Fruit fly (Drosophila melanogaster) whole organism, embryonic: ENCODE results near the gene Ldaf1.
A peak's percentile ranks its signal among the peaks of the same experiment; 100 is the strongest.

ENCODE experiments used
- Asciz ChIP-seq: fragments of 200-800 bp; sonication (Bioruptor generic); optimal IDR thresholded peaks from 2 replicates; lab custom pipeline; 2017; ENCODE audit warnings: missing biosample characterization, mild to moderate bottlenecking, missing genetic modification characterization, missing genetic modification reagents
- CG10979 ChIP-seq: fragments of 200-800 bp; sonication (Bioruptor generic); optimal IDR thresholded peaks from 2 replicates; lab custom pipeline; 2018; ENCODE audit warnings: missing biosample characterization, mild to moderate bottlenecking, missing genetic modification characterization, moderate library complexity
- CG11085 ChIP-seq: fragments of 200-800 bp; sonication (Bioruptor generic); IDR thresholded peaks from 2 replicates; pipeline ENCODE4 v1.3.6; 2022; ENCODE audit warnings: missing biosample characterization, missing genetic modification characterization
- CG11723 ChIP-seq: fragments of 200-800 bp; sonication (Bioruptor generic); optimal IDR thresholded peaks from 2 replicates; lab custom pipeline; 2017; ENCODE audit warnings: missing biosample characterization, mild to moderate bottlenecking, missing genetic modification characterization
- CG12104 ChIP-seq: fragments of 200-800 bp; sonication (Bioruptor generic); optimal IDR thresholded peaks from 3 replicates; lab custom pipeline; 2016; ENCODE audit warnings: missing biosample characterization, missing genetic modification characterization
- CG12659 ChIP-seq: fragments of 200-800 bp; sonication (Bioruptor generic); optimal IDR thresholded peaks from 3 replicates; lab custom pipeline; 2017; ENCODE audit warnings: mild to moderate bottlenecking, missing biosample characterization, missing genetic modification reagents, missing genetic modification characterization
- CG13287 ChIP-seq: fragments of 200-800 bp; sonication (Bioruptor generic); IDR thresholded peaks from 2 replicates; pipeline ENCODE4 v1.3.6; 2022; ENCODE audit warnings: missing biosample characterization, missing genetic modification characterization; ENCODE audit not compliant: partially characterized antibody
- CG15479 ChIP-seq: fragments of 200-800 bp; sonication (Bioruptor generic); optimal IDR thresholded peaks from 3 replicates; lab custom pipeline; 2019; ENCODE audit warnings: missing biosample characterization, mild to moderate bottlenecking, missing genetic modification characterization, moderate library complexity
- CG1647 ChIP-seq: fragments of 200-800 bp; sonication (Bioruptor generic); optimal IDR thresholded peaks from 3 replicates; lab custom pipeline; 2016; ENCODE audit warnings: missing biosample characterization, missing genetic modification characterization
- CG16813 ChIP-seq: fragments of 200-800 bp; sonication (Bioruptor generic); IDR thresholded peaks from 3 replicates; pipeline ENCODE4 v1.3.6; 2022; ENCODE audit warnings: missing biosample characterization, missing genetic modification characterization; ENCODE audit not compliant: partially characterized antibody
- CG17186 ChIP-seq: fragments of 200-800 bp; sonication (Bioruptor generic); optimal IDR thresholded peaks from 3 replicates; lab custom pipeline; 2017; ENCODE audit warnings: missing biosample characterization, missing genetic modification reagents, missing genetic modification characterization
- CG17359 ChIP-seq: fragments of 200-800 bp; sonication (Bioruptor generic); optimal IDR thresholded peaks from 3 replicates; lab custom pipeline; 2018; ENCODE audit warnings: missing biosample characterization, mild to moderate bottlenecking, missing genetic modification characterization, moderate library complexity
- CG17385 ChIP-seq: fragments of 200-800 bp; sonication (Bioruptor generic); optimal IDR thresholded peaks from 3 replicates; lab custom pipeline; 2018; ENCODE audit warnings: missing biosample characterization, mild to moderate bottlenecking, missing genetic modification characterization
- CG2116 ChIP-seq: fragments of 200-800 bp; sonication (Bioruptor generic); optimal IDR thresholded peaks from 3 replicates; lab custom pipeline; 2018; ENCODE audit warnings: missing biosample characterization, mild to moderate bottlenecking, missing genetic modification characterization
- CG2120 ChIP-seq: fragments of 200-800 bp; sonication (Bioruptor generic); optimal IDR thresholded peaks from 3 replicates; lab custom pipeline; 2016; ENCODE audit warnings: missing biosample characterization, missing genetic modification characterization
- CG30431 ChIP-seq: fragments of 200-800 bp; sonication (Bioruptor generic); optimal IDR thresholded peaks from 2 replicates; lab custom pipeline; 2017; ENCODE audit warnings: missing biosample characterization, missing genetic modification characterization
- CG32532 ChIP-seq: fragments of 200-800 bp; sonication (Bioruptor generic); IDR thresholded peaks from 2 replicates; pipeline ENCODE4 v1.3.6; 2022; ENCODE audit warnings: missing biosample characterization, missing genetic modification characterization
- CG3281 ChIP-seq: fragments of 200-800 bp; sonication (Bioruptor generic); optimal IDR thresholded peaks from 3 replicates; lab custom pipeline; 2017; ENCODE audit warnings: missing biosample characterization, mild to moderate bottlenecking, missing genetic modification characterization
- CG4360 ChIP-seq: fragments of 200-800 bp; sonication (Bioruptor generic); IDR thresholded peaks from 2 replicates; pipeline ENCODE4 v1.3.6; 2022; ENCODE audit warnings: missing biosample characterization, missing genetic modification characterization
- CG4707 ChIP-seq: fragments of 200-800 bp; sonication (Bioruptor generic); optimal IDR thresholded peaks from 2 replicates; lab custom pipeline; 2018; ENCODE audit warnings: missing biosample characterization, mild to moderate bottlenecking, missing genetic modification characterization, moderate library complexity
- CG4730 ChIP-seq: fragments of 200-800 bp; sonication (Bioruptor generic); IDR thresholded peaks from 2 replicates; pipeline ENCODE4 v1.3.6; 2022; ENCODE audit warnings: missing biosample characterization, missing genetic modification characterization
- CG6654 ChIP-seq: fragments of 200-800 bp; sonication (Bioruptor generic); optimal IDR thresholded peaks from 2 replicates; lab custom pipeline; 2017; ENCODE audit warnings: missing biosample characterization, mild to moderate bottlenecking, missing genetic modification characterization
- CG6683 ChIP-seq: fragments of 200-800 bp; sonication (Bioruptor generic); optimal IDR thresholded peaks from 2 replicates; lab custom pipeline; 2017; ENCODE audit warnings: missing biosample characterization, mild to moderate bottlenecking, missing genetic modification characterization, missing genetic modification reagents
- CG8089 ChIP-seq: fragments of 200-800 bp; sonication (Bioruptor generic); optimal IDR thresholded peaks from 3 replicates; lab custom pipeline; 2016; ENCODE audit warnings: missing biosample characterization, missing genetic modification characterization
- Gsc ChIP-seq: fragments of 200-800 bp; sonication (Bioruptor generic); IDR thresholded peaks from 2 replicates; pipeline ENCODE4 v1.3.6; 2022; ENCODE audit warnings: missing biosample characterization, missing genetic modification characterization
- Hey ChIP-seq: fragments of 200-800 bp; sonication (Bioruptor generic); optimal IDR thresholded peaks from 3 replicates; lab custom pipeline; 2018; ENCODE audit warnings: missing biosample characterization, mild to moderate bottlenecking, missing genetic modification characterization
- HmgD ChIP-seq: fragments of 200-800 bp; sonication (Bioruptor generic); optimal IDR thresholded peaks from 3 replicates; lab custom pipeline; 2016; ENCODE audit warnings: missing biosample characterization, missing genetic modification characterization
- Kr ChIP-seq: fragments of 200-800 bp; sonication (Bioruptor generic); optimal IDR thresholded peaks from 2 replicates; lab custom pipeline; 2017; ENCODE audit warnings: missing biosample characterization, mild to moderate bottlenecking, missing genetic modification characterization
- MESR4 ChIP-seq: fragments of 200-800 bp; sonication (Bioruptor generic); optimal IDR thresholded peaks from 2 replicates; lab custom pipeline; 2018; ENCODE audit warnings: missing biosample characterization, mild to moderate bottlenecking, missing genetic modification characterization, moderate library complexity
- Mad ChIP-seq: fragments of 200-800 bp; sonication (Bioruptor generic); optimal IDR thresholded peaks from 2 replicates; lab custom pipeline; 2016; ENCODE audit warnings: missing biosample characterization, missing genetic modification characterization
- Med ChIP-seq: fragments of 200-800 bp; sonication (Bioruptor generic); peaks from one replicate; lab custom pipeline; 2016; ENCODE audit warnings: missing biosample characterization, missing genetic modification characterization, mild to moderate bottlenecking, inconsistent platforms, moderate library complexity
- Sox100B ChIP-seq: fragments of 200-800 bp; sonication (Bioruptor generic); optimal IDR thresholded peaks from 3 replicates; lab custom pipeline; 2018; ENCODE audit warnings: missing biosample characterization, mild to moderate bottlenecking, missing genetic modification characterization
- Trl ChIP-seq, 3 experiments: fragments of >200 bp in 2 of 3; fragments of 200-800 bp in 1 of 3; sonication (Bioruptor generic) in 1 of 3; optimal IDR thresholded peaks; 2 replicates in 1 of 3; 3 replicates in 2 of 3; lab custom pipeline; 2016 to 2017; ENCODE audit warnings: missing biosample characterization in 1 of 3, missing genetic modification characterization in 1 of 3
- croc ChIP-seq: fragments of 200-800 bp; sonication (Bioruptor generic); conservative IDR thresholded peaks from 3 replicates; pipeline ENCODE4 v1.3.6; 2022; ENCODE audit warnings: missing biosample characterization, missing genetic modification characterization
- ewg ChIP-seq: fragments of 200-800 bp; sonication (Bioruptor generic); optimal IDR thresholded peaks from 3 replicates; lab custom pipeline; 2017; ENCODE audit warnings: mild to moderate bottlenecking, missing biosample characterization, missing genetic modification reagents, missing genetic modification characterization
- fd3F ChIP-seq: fragments of 200-800 bp; sonication (Bioruptor generic); optimal IDR thresholded peaks from 2 replicates; lab custom pipeline; 2018; ENCODE audit warnings: missing biosample characterization, mild to moderate bottlenecking, missing genetic modification characterization, moderate library complexity
- gsb ChIP-seq: fragments of 200-800 bp; sonication (Bioruptor generic); IDR thresholded peaks from 2 replicates; pipeline ENCODE4 v1.3.6; 2022; ENCODE audit warnings: missing biosample characterization, missing genetic modification characterization
- kni ChIP-seq: fragments of 200-800 bp; sonication (Bioruptor generic); optimal IDR thresholded peaks from 3 replicates; lab custom pipeline; 2017; ENCODE audit warnings: mild to moderate bottlenecking, missing biosample characterization, missing genetic modification reagents, missing genetic modification characterization
- pan ChIP-seq, 4 experiments: fragments of >200 bp in 3 of 4; fragments of 200-800 bp in 1 of 4; sonication (Bioruptor generic) in 1 of 4; optimal IDR thresholded peaks in 3 of 4; IDR thresholded peaks in 1 of 4; 2 replicates each; pipeline versions ENCODE4 v1.3.6 to Lab custom; 2017 to 2022; ENCODE audit warnings: missing biosample characterization in 2 of 4, missing genetic modification characterization in 2 of 4, mixed read lengths in 1 of 4
- pros ChIP-seq: fragments of 200-800 bp; sonication (Bioruptor generic); optimal IDR thresholded peaks from 3 replicates; lab custom pipeline; 2019; ENCODE audit warnings: missing biosample characterization, mild to moderate bottlenecking, missing genetic modification characterization, moderate library complexity
- row ChIP-seq: fragments of 200-800 bp; sonication (Bioruptor generic); IDR thresholded peaks from 3 replicates; pipeline ENCODE4 v1.3.6; 2022; ENCODE audit warnings: missing biosample characterization, missing genetic modification characterization
- sens ChIP-seq: fragments of 200-800 bp; sonication (Bioruptor generic); peaks from one replicate; lab custom pipeline; 2016; ENCODE audit warnings: missing biosample characterization, missing genetic modification characterization
- tgo ChIP-seq: fragments of 200-800 bp; sonication (Bioruptor generic); IDR thresholded peaks from 3 replicates; pipeline ENCODE4 v1.3.6; 2022; ENCODE audit warnings: missing biosample characterization, missing genetic modification characterization
- trh ChIP-seq: fragments of 200-800 bp; sonication (Bioruptor generic); optimal IDR thresholded peaks from 2 replicates; lab custom pipeline; 2016; ENCODE audit warnings: missing biosample characterization, missing genetic modification characterization
- twi ChIP-seq: fragments of 200-800 bp; optimal IDR thresholded peaks from 2 replicates; lab custom pipeline; 2019; ENCODE audit warnings: missing biosample characterization, mild to moderate bottlenecking, missing genetic modification characterization, moderate library complexity
- vfl ChIP-seq: fragments of 200-800 bp; sonication (Bioruptor generic); optimal IDR thresholded peaks from 2 replicates; lab custom pipeline; 2016; ENCODE audit warnings: missing biosample characterization, missing genetic modification characterization
- vvl ChIP-seq: fragments of 200-800 bp; sonication (Bioruptor generic); IDR thresholded peaks from 2 replicates; pipeline ENCODE4 v1.3.6; 2022; ENCODE audit warnings: missing biosample characterization, missing genetic modification characterization

Ldaf1 gene

dm6 chrX:1900123-1900818, 1.4 kb downstream of the Ldaf1 start, which contains the start of gene arm (continued):
- TF ChIP-seq pan (optimal IDR thresholded peaks at IDR 0.05; lab: Kevin White, UChicago) (no peak), pan (GFP tag; optimal IDR thresholded peaks at IDR 0.05 in 1 of 2, IDR thresholded peaks at IDR 0.05 in 1 of 2) (no peak), CG11723 (no peak), Sox100B (GFP tag; lab: Kevin White, UChicago) (no peak), CG10979 (tag; lab: Kevin White, UChicago) (no peak), Asciz (GFP tag; lab: Kevin White, UChicago) (no peak), vfl (GFP tag; lab: Kevin White, UChicago) (no peak), Hey (no peak), CG17186 (GFP tag; lab: Kevin White, UChicago) (peak; percentile 61), CG4360 (GFP tag; lab: Robert Waterston, UW) (no peak), CG32532 (GFP tag; lab: Robert Waterston, UW) (no peak), CG2116 (GFP tag; lab: Kevin White, UChicago) (peak; percentile 11), CG17359 (tag; lab: Kevin White, UChicago) (no peak), CG2120 (GFP tag; lab: Kevin White, UChicago) (peak; percentile 43), Gsc (GFP tag; lab: Robert Waterston, UW) (no peak), CG30431 (GFP tag; lab: Kevin White, UChicago) (no peak), CG4730 (GFP tag; lab: Robert Waterston, UW) (no peak), CG16813 (GFP tag; lab: Robert Waterston, UW) (no peak), row (GFP tag; lab: Robert Waterston, UW) (peak; percentile 38; the same call in 2 of the 3 replicates), HmgD (no peak), CG13287 (GFP tag; lab: Robert Waterston, UW) (no peak; the same call in 1 of the 2 replicates), croc (GFP tag; lab: Robert Waterston, UW) (no peak), Mad (GFP tag; lab: Kevin White, UChicago) (no peak), kni (no peak), Kr (no peak), CG6683 (GFP tag; lab: Kevin White, UChicago) (no peak), tgo (no peak), CG12104 (GFP tag; lab: Kevin White, UChicago) (no peak), CG17385 (GFP tag; lab: Kevin White, UChicago) (no peak), CG11085 (GFP tag; lab: Robert Waterston, UW) (no peak), fd3F (GFP tag; lab: Kevin White, UChicago) (no peak), CG6654 (GFP tag; lab: Kevin White, UChicago) (no peak), CG12659 (GFP tag; lab: Kevin White, UChicago) (peak; percentile 6), CG4707 (GFP tag; lab: Kevin White, UChicago) (no peak), gsb (GFP tag; lab: Robert Waterston, UW) (no peak), CG8089 (GFP tag; lab: Kevin White, UChicago) (no peak), trh (GFP tag; lab: Kevin White, UChicago) (no peak)

DNA sequence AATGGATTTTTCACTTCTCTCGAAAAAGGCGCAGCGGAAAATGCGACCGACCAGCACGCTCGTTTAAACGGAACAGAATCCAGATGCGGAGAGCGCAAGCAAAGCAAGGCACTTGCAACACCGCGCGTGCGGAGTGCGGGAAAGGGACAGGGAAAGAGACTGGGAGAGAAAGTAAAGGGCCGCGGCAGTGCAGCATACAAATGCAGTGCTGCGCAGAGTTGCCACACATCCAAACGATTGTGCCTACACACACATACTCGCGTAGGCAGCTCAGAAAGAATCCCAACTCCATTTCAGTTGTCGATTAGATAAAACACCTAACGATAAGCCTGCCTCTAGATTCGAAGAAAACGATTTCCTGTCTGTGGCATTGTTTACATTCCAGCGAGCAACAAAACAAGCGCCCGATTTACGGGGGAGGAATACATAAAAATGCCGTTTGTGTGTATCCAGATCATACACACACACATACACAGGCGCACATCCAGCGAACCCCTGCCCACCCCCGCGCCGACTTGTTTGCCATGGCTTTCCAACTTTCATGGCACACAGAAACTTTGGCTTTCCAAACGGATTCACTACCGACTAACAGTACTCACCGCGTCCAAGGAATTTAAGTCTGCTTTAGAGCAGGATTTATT, 2.1 kb downstream of the Ldaf1 start:
- TF ChIP-seq CG3281 (GFP tag; lab: Kevin White, UChicago): peak; percentile 15
- TF ChIP-seq ewg (GFP tag; lab: Kevin White, UChicago): peak; percentile 59
- peak; percentile 88 for TF ChIP-seq pros (GFP tag; lab: Kevin White, UChicago)
- peak; percentile 82 for TF ChIP-seq MESR4 (GFP tag; lab: Kevin White, UChicago)
- peak; percentile 15 for TF ChIP-seq twi (tag; lab: Kevin White, UChicago)
- TF ChIP-seq CG15479 (GFP tag; lab: Kevin White, UChicago): peak; percentile 99
- no peak for TF ChIP-seq CG1647 (GFP tag; lab: Kevin White, UChicago)
- TF ChIP-seq CG2116 (GFP tag; lab: Kevin White, UChicago): peak; percentile 9
- peak; percentile 77 for TF ChIP-seq sens (GFP tag; lab: Kevin White, UChicago)
- TF ChIP-seq Trl (optimal IDR thresholded peaks at IDR 0.05; lab: Kevin White, UChicago): peak; percentile 9 to 53
- no peak for TF ChIP-seq Trl (GFP tag; optimal IDR thresholded peaks at IDR 0.05; lab: Kevin White, UChicago)
- TF ChIP-seq Med (GFP tag; lab: Kevin White, UChicago): peak; percentile 74
- peak; percentile 42; the same call in 1 of the 2 replicates for TF ChIP-seq CG4360 (GFP tag; lab: Robert Waterston, UW)
- TF ChIP-seq trh (GFP tag; lab: Kevin White, UChicago): no peak
- peak; percentile 17; the same call in 1 of the 2 replicates for TF ChIP-seq vvl
